Worm (Caenorhabditis elegans): Measurements from ENCODE around the gene T01G1.2.

ce11 chrIV:11320500-11320899 is 33.7 kb upstream of the T01G1.2 start, which contains the start of gene edg-1:
- TF ChIP-seq ama-1 (optimal IDR thresholded peaks at IDR 0.05): no peak
- no peak for TF ChIP-seq ceh-13 (GFP tag; optimal IDR thresholded peaks at IDR 0.05)
- TF ChIP-seq tbx-37 (GFP tag; conservative IDR thresholded peaks at IDR 0.05): no peak
- no peak for TF ChIP-seq ets-7 (tag; optimal IDR thresholded peaks at IDR 0.05)
